Fruit fly (Drosophila melanogaster): Measurements from ENCODE around the gene Ent2.

Gene Ent2

dm6 chr2L:6610683-6611373, 48.7 kb downstream of the Ent2 start, which contains the start of gene CG11050 (continued):
- TF ChIP-seq spab (GFP tag; optimal IDR thresholded peaks at IDR 0.05) (no peak), CG11902 (GFP tag; optimal IDR thresholded peaks at IDR 0.05) (peak; percentile 32), vri (GFP tag; optimal IDR thresholded peaks at IDR 0.05) (peak; percentile 52), dac (GFP tag; optimal IDR thresholded peaks at IDR 0.05) (peak; percentile 43), net (GFP tag; optimal IDR thresholded peaks at IDR 0.05) (peak; percentile 80), cyc (GFP tag; optimal IDR thresholded peaks at IDR 0.05) (peak; percentile 70), dsx (GFP tag; optimal IDR thresholded peaks at IDR 0.05; ENCODE audit: poor library complexity, severe bottlenecking) (peak; percentile 43), CG6854 (GFP tag; optimal IDR thresholded peaks at IDR 0.05) (no peak), CG6163 (GFP tag; IDR thresholded peaks at IDR 0.05) (peak; percentile 77), CG3919 (GFP tag; optimal IDR thresholded peaks at IDR 0.05) (peak; percentile 70), CG1621 (tag; optimal IDR thresholded peaks at IDR 0.05) (peak; percentile 63), Hr38 (GFP tag; optimal IDR thresholded peaks at IDR 0.05) (no peak), pdm3 (GFP tag; optimal IDR thresholded peaks at IDR 0.05) (peak; percentile 71), Eip93F (GFP tag; optimal IDR thresholded peaks at IDR 0.05) (no peak), Sox15 (GFP tag; optimal IDR thresholded peaks at IDR 0.05) (peak; percentile 41), fkh (GFP tag; optimal IDR thresholded peaks at IDR 0.05) (no peak), CG10669 (GFP tag; optimal IDR thresholded peaks at IDR 0.05) (peak; percentile 61), CG4318 (GFP tag; optimal IDR thresholded peaks at IDR 0.05) (peak; percentile 16), lz (GFP tag; optimal IDR thresholded peaks at IDR 0.05) (peak; percentile 64), OdsH (GFP tag; optimal IDR thresholded peaks at IDR 0.05) (peak; percentile 72), CG8119 (GFP tag; IDR thresholded peaks at IDR 0.05) (peak; percentile 68; the same call in 2 of the 3 replicates), CG32006 (GFP tag; optimal IDR thresholded peaks at IDR 0.05) (peak; percentile 70), CG6792 (GFP tag; optimal IDR thresholded peaks at IDR 0.05) (peak; percentile 40), CG16779 (tag; optimal IDR thresholded peaks at IDR 0.05) (peak; percentile 17), CG11294 (GFP tag; IDR thresholded peaks at IDR 0.05) (peak; percentile 37; the same call in 1 of the 2 replicates), CG8632 (GFP tag; optimal IDR thresholded peaks at IDR 0.05) (peak; percentile 42), Met (GFP tag; optimal IDR thresholded peaks at IDR 0.05) (peak; percentile 71), CG6808 (GFP tag; optimal IDR thresholded peaks at IDR 0.05) (no peak), CG7368 (GFP tag; optimal IDR thresholded peaks at IDR 0.05) (peak; percentile 40), acj6 (GFP tag; optimal IDR thresholded peaks at IDR 0.05) (peak; percentile 65), Eip75B (GFP tag; optimal IDR thresholded peaks at IDR 0.05) (peak; percentile 30), fd59A (GFP tag; optimal IDR thresholded peaks at IDR 0.05) (peak; percentile 11)

- TF ChIP-seq CG31627 (GFP tag; optimal IDR thresholded peaks at IDR 0.05) = no peak
- no peak for TF ChIP-seq fd85E (GFP tag; optimal IDR thresholded peaks at IDR 0.05)
- peak; percentile 17 for TF ChIP-seq CG32006 (GFP tag; optimal IDR thresholded peaks at IDR 0.05)
- TF ChIP-seq achi (GFP tag; optimal IDR thresholded peaks at IDR 0.05) = no peak
- TF ChIP-seq spab (GFP tag; optimal IDR thresholded peaks at IDR 0.05) = no peak
- TF ChIP-seq Eip78C (GFP tag) = peak; percentile 58
- TF ChIP-seq net (GFP tag; optimal IDR thresholded peaks at IDR 0.05) = peak; percentile 6
- no peak for TF ChIP-seq CG34406 (GFP tag; optimal IDR thresholded peaks at IDR 0.05)
- no peak for TF ChIP-seq CG6854 (GFP tag; optimal IDR thresholded peaks at IDR 0.05)
- TF ChIP-seq Ets21C (GFP tag; optimal IDR thresholded peaks at IDR 0.05) = no peak
- TF ChIP-seq CG7368 (GFP tag; optimal IDR thresholded peaks at IDR 0.05) = peak; percentile 15
- no peak for TF ChIP-seq dac (GFP tag; optimal IDR thresholded peaks at IDR 0.05)
- no peak for TF ChIP-seq Ets96B (tag; optimal IDR thresholded peaks at IDR 0.05)
- TF ChIP-seq CG6276 (GFP tag; optimal IDR thresholded peaks at IDR 0.05) = peak; percentile 2
- TF ChIP-seq Eip75B (GFP tag; optimal IDR thresholded peaks at IDR 0.05) = no peak
- TF ChIP-seq CG11762 (GFP tag; optimal IDR thresholded peaks at IDR 0.05; ENCODE audit: insufficient read depth) = no peak
- no peak for TF ChIP-seq fd59A (GFP tag; optimal IDR thresholded peaks at IDR 0.05)
- TF ChIP-seq Sox15 (GFP tag; optimal IDR thresholded peaks at IDR 0.05) = no peak
- TF ChIP-seq Sox102F (GFP tag; optimal IDR thresholded peaks at IDR 0.05) = no peak
- TF ChIP-seq CG9139 (GFP tag; optimal IDR thresholded peaks at IDR 0.05) = no peak
- no peak for TF ChIP-seq dsx (GFP tag; optimal IDR thresholded peaks at IDR 0.05; ENCODE audit: poor library complexity, severe bottlenecking)
- peak; percentile 19 for TF ChIP-seq acj6 (GFP tag; optimal IDR thresholded peaks at IDR 0.05)
- TF ChIP-seq CG11294 (GFP tag; IDR thresholded peaks at IDR 0.05) = 0 out of 2 replicates have a peak, but pooled peaks have one; percentile 18
- peak; percentile 29 for TF ChIP-seq Hr4 (GFP tag; optimal IDR thresholded peaks at IDR 0.05)
- TF ChIP-seq CG11902 (GFP tag; optimal IDR thresholded peaks at IDR 0.05) = no peak
These were observed 49.4 kb downstream of the Ent2 start for dm6 chr2L:6611374-6612005.
